Fruit fly (Drosophila melanogaster) Kc167 (cell line): ENCODE results near the gene CG12316.

Source experiments
- Sin3A ChIP-seq: fragments of >200 bp; optimal IDR thresholded peaks from 2 replicates; lab custom pipeline; 2018; ENCODE audit warnings: missing external identifiers
- insv ChIP-seq: fragments of >200 bp; optimal IDR thresholded peaks from 3 replicates; lab custom pipeline; 2018; ENCODE audit warnings: missing external identifiers
- psq ChIP-seq: fragments of >200 bp; optimal IDR thresholded peaks from 2 replicates; lab custom pipeline; 2017; ENCODE audit warnings: missing external identifiers

- TF ChIP-seq psq (lab: Kevin White, UChicago) (no peak), Sin3A (lab: Kevin White, UChicago) (no peak), insv (no peak)
Observed at dm6 chr3L:15104849-15105555, 31.7 kb downstream of the CG12316 start.
